Worm (Caenorhabditis elegans) whole organism, mixed stage, embryonic: ENCODE results near the gene ZK354.7.
A peak's percentile ranks its signal among the peaks of the same experiment; 100 is the strongest.
"Not testable (repeated sequence)": the region's sequence is repeated elsewhere in the genome, so short reads cannot be mapped to it uniquely, and the experiment has no call there.

Experiments
- M03D4.4 ChIP-seq: sonication (generic microtip); optimal IDR thresholded peaks from 2 replicates; lab custom pipeline; 2017; ENCODE audit warnings: mild to moderate bottlenecking, missing genetic modification characterization, missing compliant biosample characterization
- bed-3 ChIP-seq: fragments of 200-800 bp; sonication (Bioruptor generic); optimal IDR thresholded peaks from 3 replicates; lab custom pipeline; 2018; ENCODE audit warnings: mild to moderate bottlenecking, missing genetic modification characterization, moderate library complexity, missing compliant biosample characterization
- ceh-39 ChIP-seq: fragments of 150-350 bp; optimal IDR thresholded peaks from 2 replicates; lab custom pipeline; 2014; ENCODE audit warnings: missing biosample characterization, missing genetic modification characterization
- ceh-43 ChIP-seq: fragments of 200-800 bp; sonication (Bioruptor generic); optimal IDR thresholded peaks from 2 replicates; lab custom pipeline; 2018; ENCODE audit warnings: mild to moderate bottlenecking, missing genetic modification characterization, moderate library complexity, missing compliant biosample characterization
- ceh-83 ChIP-seq: fragments of 200-800 bp; sonication (Bioruptor generic); optimal IDR thresholded peaks from 2 replicates; lab custom pipeline; 2018; ENCODE audit warnings: mild to moderate bottlenecking, missing genetic modification characterization, missing compliant biosample characterization
- ces-1 ChIP-seq: fragments of 150-350 bp; optimal IDR thresholded peaks from 2 replicates; lab custom pipeline; 2014; ENCODE audit warnings: missing biosample characterization, missing genetic modification reagents, missing genetic modification characterization
- cnd-1 ChIP-seq: fragments of 200-800 bp; sonication (Bioruptor generic); optimal IDR thresholded peaks from 2 replicates; lab custom pipeline; 2018; ENCODE audit warnings: mild to moderate bottlenecking, missing genetic modification characterization, missing compliant biosample characterization
- drap-1 ChIP-seq: fragments of 200-800 bp; sonication (Bioruptor generic); optimal IDR thresholded peaks from 3 replicates; lab custom pipeline; 2018; ENCODE audit warnings: mild to moderate bottlenecking, missing genetic modification characterization, missing compliant biosample characterization
- elt-1 ChIP-seq: sonication (generic microtip); optimal IDR thresholded peaks from 2 replicates; lab custom pipeline; 2017; ENCODE audit warnings: missing genetic modification characterization, mild to moderate bottlenecking, missing compliant biosample characterization, antibody characterized with exemption, moderate library complexity, borderline replicate concordance; ENCODE audit not compliant: insufficient read depth
- elt-3 ChIP-seq: fragments of 150-350 bp; optimal IDR thresholded peaks from 2 replicates; lab custom pipeline; 2014; ENCODE audit warnings: missing biosample characterization, missing genetic modification characterization
- flh-1 ChIP-seq: fragments of 200-800 bp; sonication (Bioruptor generic); optimal IDR thresholded peaks from 2 replicates; lab custom pipeline; 2018; ENCODE audit warnings: mild to moderate bottlenecking, missing genetic modification characterization, moderate library complexity, missing compliant biosample characterization
- ham-2 ChIP-seq: fragments of 200-800 bp; sonication (Bioruptor generic); optimal IDR thresholded peaks from 2 replicates; lab custom pipeline; 2018; ENCODE audit warnings: mild to moderate bottlenecking, missing genetic modification characterization, missing compliant biosample characterization
- hlh-1 ChIP-seq: fragments of 150-350 bp; optimal IDR thresholded peaks from 2 replicates; lab custom pipeline; 2014; ENCODE audit warnings: missing biosample characterization, missing genetic modification reagents, missing genetic modification characterization
- lin-13 ChIP-seq: fragments of 150-350 bp; optimal IDR thresholded peaks from 2 replicates; lab custom pipeline; 2014; ENCODE audit warnings: missing biosample characterization, missing genetic modification characterization
- lin-32 ChIP-seq: fragments of 200-800 bp; sonication (Bioruptor generic); optimal IDR thresholded peaks from 2 replicates; lab custom pipeline; 2018; ENCODE audit warnings: mild to moderate bottlenecking, missing genetic modification characterization, missing compliant biosample characterization
- lsy-2 ChIP-seq: fragments of 150-350 bp; optimal IDR thresholded peaks from 2 replicates; lab custom pipeline; 2014; ENCODE audit warnings: missing biosample characterization, missing genetic modification characterization
- mep-1 ChIP-seq: fragments of 150-350 bp; optimal IDR thresholded peaks from 2 replicates; lab custom pipeline; 2017; ENCODE audit warnings: missing biosample characterization, missing genetic modification reagents, missing genetic modification characterization, inconsistent platforms
- mls-2 ChIP-seq: sonication (generic microtip); optimal IDR thresholded peaks from 2 replicates; lab custom pipeline; 2016; ENCODE audit warnings: mild to moderate bottlenecking, missing genetic modification characterization, moderate library complexity, missing compliant biosample characterization
- nhr-12 ChIP-seq: fragments of 150-350 bp; optimal IDR thresholded peaks from 2 replicates; lab custom pipeline; 2014; ENCODE audit warnings: missing biosample characterization, missing genetic modification characterization
- nhr-2 ChIP-seq: fragments of 150-350 bp; optimal IDR thresholded peaks from 2 replicates; lab custom pipeline; 2014; ENCODE audit warnings: missing biosample characterization, missing genetic modification characterization
- nhr-237 ChIP-seq: fragments of 150-350 bp; optimal IDR thresholded peaks from 2 replicates; lab custom pipeline; 2014; ENCODE audit warnings: missing biosample characterization, missing genetic modification characterization
- nhr-28 ChIP-seq: fragments of 150-350 bp; optimal IDR thresholded peaks from 2 replicates; lab custom pipeline; 2014; ENCODE audit warnings: missing biosample characterization, missing genetic modification characterization
- nhr-76 ChIP-seq: sonication (generic microtip); optimal IDR thresholded peaks from 2 replicates; lab custom pipeline; 2017; ENCODE audit warnings: missing biosample characterization, missing genetic modification characterization
- sem-2 ChIP-seq: fragments of 200-800 bp; sonication (Bioruptor generic); optimal IDR thresholded peaks from 2 replicates; lab custom pipeline; 2018; ENCODE audit warnings: mild to moderate bottlenecking, missing genetic modification characterization, missing compliant biosample characterization
- snpc-4 ChIP-seq: fragments of 150-350 bp; optimal IDR thresholded peaks from 2 replicates; lab custom pipeline; 2014; ENCODE audit warnings: missing biosample characterization, missing genetic modification characterization
- tbx-8 ChIP-seq: fragments of 200-800 bp; sonication (Bioruptor generic); optimal IDR thresholded peaks from 2 replicates; lab custom pipeline; 2018; ENCODE audit warnings: mild to moderate bottlenecking, missing genetic modification characterization, moderate library complexity, missing compliant biosample characterization
- unc-120 ChIP-seq: sonication (generic microtip); optimal IDR thresholded peaks from 2 replicates; lab custom pipeline; 2017; ENCODE audit warnings: missing genetic modification characterization, missing compliant biosample characterization; ENCODE audit not compliant: poor library complexity, severe bottlenecking
- unc-39 ChIP-seq: fragments of 150-350 bp; optimal IDR thresholded peaks from 2 replicates; lab custom pipeline; 2014; ENCODE audit warnings: missing biosample characterization, missing genetic modification characterization
- unc-62 ChIP-seq: fragments of 150-350 bp; optimal IDR thresholded peaks from 2 replicates; lab custom pipeline; 2014; ENCODE audit warnings: missing biosample characterization, missing genetic modification reagents, missing genetic modification characterization
- ztf-11 ChIP-seq: fragments of 150-350 bp; optimal IDR thresholded peaks from 2 replicates; lab custom pipeline; 2014; ENCODE audit warnings: missing biosample characterization, missing genetic modification characterization

The ZK354.7 gene

DNA sequence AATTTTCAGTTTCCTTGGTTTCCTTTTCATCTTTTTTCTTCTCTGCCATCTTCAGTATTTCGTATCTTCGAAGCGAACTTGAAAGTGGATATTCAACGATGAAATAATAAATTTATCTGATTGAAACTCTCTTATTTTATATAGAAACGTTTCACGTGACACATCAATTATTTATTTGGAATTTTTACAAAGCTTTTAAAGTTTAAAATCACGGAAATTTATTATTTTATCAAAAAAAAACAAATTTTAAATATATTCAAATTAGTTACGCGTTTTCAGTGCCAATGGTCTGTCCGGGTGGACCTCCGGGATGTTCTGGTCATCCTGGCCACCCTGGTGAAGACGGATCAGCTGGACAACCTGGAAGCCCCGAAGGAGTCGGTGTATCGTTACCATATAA is at the start of gene ZK354.7:
TSS of gene ZK354.7 (minus strand) at position 101 of the 400 bp plus-strand sequence.
- TF ChIP-seq elt-3 (tag; lab: Kevin White, UChicago), result no peak
- TF ChIP-seq mls-2 (tag; lab: Kevin White, UChicago), result no peak
- no peak for TF ChIP-seq lin-32 (GFP tag; lab: Kevin White, UChicago)
- no peak for TF ChIP-seq unc-120
- TF ChIP-seq hlh-1 (tag; lab: Kevin White, UChicago), result no peak
- no peak for TF ChIP-seq unc-39 (tag; lab: Kevin White, UChicago)
- TF ChIP-seq sem-2, result no peak
- TF ChIP-seq lsy-2 (tag; lab: Kevin White, UChicago), result no peak
- no peak for TF ChIP-seq nhr-237
- no peak for TF ChIP-seq lin-13 (tag; lab: Kevin White, UChicago)
- no peak for TF ChIP-seq ceh-83 (GFP tag; lab: Kevin White, UChicago)

DNA sequence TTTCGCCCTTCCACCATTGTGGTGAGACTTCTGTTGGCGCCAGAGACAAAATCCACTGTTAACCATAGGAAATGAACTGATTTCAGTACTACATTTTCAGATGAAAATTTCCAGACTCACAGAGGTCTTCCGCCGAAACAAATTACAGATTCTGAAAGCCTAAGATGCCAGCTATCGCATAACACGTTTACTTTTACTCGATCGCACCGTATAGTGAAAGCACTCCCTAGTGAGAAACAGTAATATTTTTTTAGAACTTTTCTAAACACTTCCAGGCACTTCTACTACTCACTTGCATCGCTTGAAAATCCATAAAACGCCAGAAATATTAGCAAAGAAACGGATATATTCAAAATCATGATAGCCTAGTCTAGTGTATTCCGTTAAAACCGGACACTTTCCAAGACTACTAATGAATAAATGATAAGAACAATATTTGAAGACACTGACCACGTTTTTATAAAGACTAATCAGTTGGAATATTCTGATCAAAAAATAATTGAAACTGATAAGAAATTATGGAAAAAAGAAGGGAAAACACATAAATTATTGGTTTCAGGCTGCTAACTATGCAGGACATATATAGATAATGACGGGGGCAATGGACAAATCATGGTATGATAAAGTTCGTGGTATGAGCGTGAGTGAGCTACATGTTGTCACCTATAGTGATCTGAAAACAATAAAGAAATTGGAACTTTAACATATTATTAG is 47.7 kb upstream of the ZK354.7 start, which contains the start of gene gba-4:
TSS of gene gba-4 (minus strand) at position 418 of the 714 bp plus-strand sequence.
- TF ChIP-seq nhr-76, nhr-12, sem-2: not testable (repeated sequence)

DNA sequence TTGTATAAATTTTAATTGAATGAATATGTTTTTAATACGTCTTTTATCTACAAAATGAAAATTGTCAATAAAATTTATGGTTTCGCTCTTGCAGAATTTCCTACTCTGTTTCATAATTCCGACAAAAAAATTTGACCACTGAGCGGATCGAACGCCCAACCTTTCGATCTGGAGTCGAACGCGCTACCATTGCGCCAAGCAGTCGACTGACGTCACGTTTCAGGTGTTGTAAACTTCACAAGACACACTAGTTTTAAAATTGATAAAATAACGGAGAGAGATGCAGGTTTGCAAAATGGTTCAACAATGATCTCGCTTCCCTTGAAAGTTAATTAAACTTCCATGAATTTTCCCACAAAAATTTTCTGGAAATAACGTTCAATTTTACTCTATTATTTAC is 41.2 kb upstream of the ZK354.7 start:
- TF ChIP-seq sem-2 (no peak), hlh-1 (tag; lab: Kevin White, UChicago) (no peak), lin-32 (GFP tag; lab: Kevin White, UChicago) (no peak), unc-39 (tag; lab: Kevin White, UChicago) (no peak), M03D4.4 (tag; lab: Kevin White, UChicago) (no peak), bed-3 (GFP tag; lab: Kevin White, UChicago) (no peak), drap-1 (GFP tag; lab: Kevin White, UChicago) (no peak), lin-13 (tag; lab: Kevin White, UChicago) (no peak), unc-120 (no peak), snpc-4 (tag; lab: Kevin White, UChicago) (no peak), unc-62 (no peak), ceh-39 (no peak), ceh-43 (GFP tag; lab: Kevin White, UChicago) (no peak), ztf-11 (tag; lab: Kevin White, UChicago) (no peak), cnd-1 (tag; lab: Kevin White, UChicago) (no peak), nhr-76 (no peak), nhr-28 (tag; lab: Kevin White, UChicago) (no peak)

DNA sequence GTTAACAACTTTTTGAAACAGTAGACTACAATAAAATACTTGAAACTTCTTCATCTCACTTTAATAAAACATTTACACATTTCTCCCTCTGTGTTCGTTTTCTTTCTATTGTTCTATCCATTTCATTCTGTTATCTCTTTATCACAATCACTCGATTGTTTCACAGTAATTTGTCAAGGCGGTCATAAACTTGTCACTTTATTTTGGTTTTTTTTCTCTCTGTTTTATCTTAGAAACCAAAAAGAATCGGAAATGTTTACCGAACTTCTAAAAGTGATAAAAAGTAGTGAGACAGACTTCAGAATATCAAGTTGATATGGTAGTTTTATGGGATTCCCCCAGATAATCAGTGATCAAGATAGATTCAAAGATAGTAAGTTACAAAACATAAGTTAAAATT is 36.3 kb upstream of the ZK354.7 start, which contains the start of gene Y4C6B.2:
TSS of gene Y4C6B.2 (plus strand) at position 320 of the 400 bp plus-strand sequence.
- no peak for TF ChIP-seq sem-2
- no peak for TF ChIP-seq ham-2 (GFP tag; lab: Kevin White, UChicago)
- TF ChIP-seq nhr-237, result no peak
- TF ChIP-seq, all 35 proteins: peak for 0

DNA sequence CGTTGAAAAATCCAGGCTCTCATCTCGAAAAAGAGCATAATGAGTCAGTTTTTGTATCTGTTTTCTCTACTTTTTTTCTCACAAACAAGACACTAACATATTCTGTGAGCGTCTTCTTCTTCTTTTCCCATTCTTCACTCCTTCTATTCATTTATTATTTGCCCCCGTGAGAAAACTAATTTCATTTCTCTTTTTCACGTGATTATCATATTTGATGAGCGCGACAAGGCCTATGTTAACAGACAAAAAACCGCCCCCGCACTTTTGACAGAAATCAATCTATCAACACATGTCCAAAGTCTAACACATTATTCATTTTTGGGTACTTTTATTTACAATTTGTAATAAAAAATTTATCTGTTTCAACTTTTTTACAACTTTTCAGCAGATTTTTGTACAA is 34.7 kb upstream of the ZK354.7 start:
- TF ChIP-seq tbx-8 (GFP tag; lab: Kevin White, UChicago), result no peak

DNA sequence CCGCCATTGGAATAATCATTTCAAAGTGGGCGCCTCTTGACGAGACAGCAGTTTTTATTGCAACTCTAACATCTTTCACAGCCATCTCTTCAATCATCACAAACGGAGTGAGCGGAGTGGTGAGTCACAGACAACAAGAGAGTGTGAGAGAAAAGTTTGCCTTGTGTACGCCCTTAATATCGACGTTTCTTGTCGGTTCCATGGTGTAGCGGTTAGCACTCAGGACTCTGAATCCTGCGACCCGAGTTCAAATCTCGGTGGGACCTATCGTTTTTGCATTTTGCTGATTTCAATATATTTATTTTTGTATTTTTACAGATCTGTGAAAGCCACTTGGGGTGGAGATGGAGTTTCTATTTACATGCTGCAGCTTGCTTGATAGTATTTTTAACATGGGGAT is 31.6 kb upstream of the ZK354.7 start:
- peak; percentile 12 for TF ChIP-seq nhr-12
- TF ChIP-seq ceh-83 (GFP tag; lab: Kevin White, UChicago), result peak; percentile 45
- peak; percentile 66 for TF ChIP-seq bed-3 (GFP tag; lab: Kevin White, UChicago)
- no peak for TF ChIP-seq nhr-237
- no peak for TF ChIP-seq drap-1 (GFP tag; lab: Kevin White, UChicago)
- TF ChIP-seq nhr-2 (tag; lab: Kevin White, UChicago), result no peak
- no peak for TF ChIP-seq unc-39 (tag; lab: Kevin White, UChicago)
- peak; percentile 44 for TF ChIP-seq ceh-43 (GFP tag; lab: Kevin White, UChicago)
- no peak for TF ChIP-seq elt-1 (tag; lab: Kevin White, UChicago)
- TF ChIP-seq flh-1 (GFP tag; lab: Kevin White, UChicago), result no peak
- TF ChIP-seq lsy-2 (tag; lab: Kevin White, UChicago), result peak; percentile 12
- TF ChIP-seq unc-62, result no peak
- TF ChIP-seq ces-1 (GFP tag; lab: Kevin White, UChicago), result no peak
- TF ChIP-seq mep-1, result peak; percentile 20
- TF ChIP-seq ztf-11 (tag; lab: Kevin White, UChicago), result no peak
- no peak for TF ChIP-seq unc-120
